Worm (Caenorhabditis elegans) whole organism, late embryonic: ENCODE measurements around the gene ZC404.16.

Source experiments
- F13H6.1 ChIP-seq: sonication (generic microtip); optimal IDR thresholded peaks from 2 replicates; lab custom pipeline; 2016; ENCODE audit warnings: missing genetic modification characterization, missing compliant biosample characterization
- K02D7.2 ChIP-seq: sonication (generic microtip); optimal IDR thresholded peaks from 2 replicates; lab custom pipeline; 2017; ENCODE audit warnings: mild to moderate bottlenecking, missing genetic modification characterization, missing compliant biosample characterization
- ceh-19 ChIP-seq: fragments of 200-800 bp; sonication (Bioruptor generic); optimal IDR thresholded peaks from 2 replicates; lab custom pipeline; 2018; ENCODE audit warnings: mild to moderate bottlenecking, missing genetic modification characterization, missing compliant biosample characterization
- ceh-9 ChIP-seq: sonication (generic microtip); optimal IDR thresholded peaks from 2 replicates; lab custom pipeline; 2016; ENCODE audit warnings: mild to moderate bottlenecking, missing genetic modification characterization, inconsistent platforms, missing compliant biosample characterization
- fkh-10 ChIP-seq: fragments of 150-350 bp; optimal IDR thresholded peaks from 2 replicates; lab custom pipeline; 2014; ENCODE audit warnings: missing biosample characterization, missing genetic modification reagents, missing genetic modification characterization
- nfya-1 ChIP-seq: sonication (generic microtip); optimal IDR thresholded peaks from 2 replicates; lab custom pipeline; 2017; ENCODE audit warnings: missing genetic modification characterization, mild to moderate bottlenecking, missing compliant biosample characterization, antibody characterized with exemption, moderate library complexity
- pqm-1 ChIP-seq: sonication (generic microtip); optimal IDR thresholded peaks from 2 replicates; lab custom pipeline; 2016; ENCODE audit warnings: missing genetic modification characterization, missing compliant biosample characterization

DNA sequence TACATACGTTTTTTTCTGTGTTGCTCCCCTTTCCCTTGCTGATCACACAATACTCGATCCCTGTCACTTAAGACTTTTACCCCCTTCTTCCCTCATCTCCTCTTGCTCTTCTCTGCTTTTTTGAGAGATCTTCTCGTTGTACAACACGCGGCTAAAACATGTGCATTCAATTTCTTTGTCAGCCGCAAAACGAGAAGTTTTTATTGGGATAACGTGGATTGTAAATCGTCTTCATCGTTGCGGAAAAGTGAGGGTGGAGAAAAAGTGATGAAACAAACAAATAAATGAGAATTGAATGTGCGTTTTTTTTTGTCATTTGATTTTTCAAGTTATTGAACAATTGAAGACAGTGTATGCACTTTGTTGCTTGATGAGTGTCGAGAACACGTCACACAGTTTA is 4.2 kb downstream of the ZC404.16 start:
- no peak for TF ChIP-seq fkh-10 (GFP tag; lab: Kevin White, UChicago)
- TF ChIP-seq nfya-1 (tag; lab: Kevin White, UChicago) = no peak
- no peak for TF ChIP-seq pqm-1 (tag; lab: Kevin White, UChicago)
- TF ChIP-seq ceh-19 (GFP tag; lab: Kevin White, UChicago) = no peak
- no peak for TF ChIP-seq F13H6.1
- TF ChIP-seq K02D7.2 (tag; lab: Kevin White, UChicago) = no peak
- no peak for TF ChIP-seq ceh-9
